Fruit fly (Drosophila melanogaster): ENCODE results near the gene CG9662.

dm6 chr2L:3373242-3373641 lies 3.3 kb downstream of the CG9662 start, which contains the start of gene GramD1B:
- TF ChIP-seq CG9948 (tag; optimal IDR thresholded peaks at IDR 0.05) (no peak), fd96Ca (GFP tag; IDR thresholded peaks at IDR 0.05) (no peak), EcR (GFP tag; optimal IDR thresholded peaks at IDR 0.05) (no peak), Ets98B (GFP tag; IDR thresholded peaks at IDR 0.05) (no peak)
